Worm (Caenorhabditis elegans) whole organism, L4/young adult: Measurements from ENCODE around the gene gck-2.

ENCODE experiments used
- W03F9.2 ChIP-seq: fragments of 150-350 bp; optimal IDR thresholded peaks from 2 replicates; lab custom pipeline; 2014; ENCODE audit warnings: missing biosample characterization, missing genetic modification characterization
- him-1 ChIP-seq: sonication (generic microtip); optimal IDR thresholded peaks from 2 replicates; lab custom pipeline; 2016; ENCODE audit warnings: missing genotype, missing genetic modification reagents, missing genetic modification characterization, missing compliant biosample characterization

DNA sequence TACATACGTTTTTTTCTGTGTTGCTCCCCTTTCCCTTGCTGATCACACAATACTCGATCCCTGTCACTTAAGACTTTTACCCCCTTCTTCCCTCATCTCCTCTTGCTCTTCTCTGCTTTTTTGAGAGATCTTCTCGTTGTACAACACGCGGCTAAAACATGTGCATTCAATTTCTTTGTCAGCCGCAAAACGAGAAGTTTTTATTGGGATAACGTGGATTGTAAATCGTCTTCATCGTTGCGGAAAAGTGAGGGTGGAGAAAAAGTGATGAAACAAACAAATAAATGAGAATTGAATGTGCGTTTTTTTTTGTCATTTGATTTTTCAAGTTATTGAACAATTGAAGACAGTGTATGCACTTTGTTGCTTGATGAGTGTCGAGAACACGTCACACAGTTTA lies 23.0 kb downstream of the gck-2 start:
- TF ChIP-seq him-1 (tag; lab: Kevin White, UChicago) (no peak), W03F9.2 (no peak)
